Fruit fly (Drosophila melanogaster): ENCODE data around the gene Ir85a.
A peak's percentile ranks its signal among the peaks of the same experiment; 100 is the strongest.

Ir85a gene

DNA sequence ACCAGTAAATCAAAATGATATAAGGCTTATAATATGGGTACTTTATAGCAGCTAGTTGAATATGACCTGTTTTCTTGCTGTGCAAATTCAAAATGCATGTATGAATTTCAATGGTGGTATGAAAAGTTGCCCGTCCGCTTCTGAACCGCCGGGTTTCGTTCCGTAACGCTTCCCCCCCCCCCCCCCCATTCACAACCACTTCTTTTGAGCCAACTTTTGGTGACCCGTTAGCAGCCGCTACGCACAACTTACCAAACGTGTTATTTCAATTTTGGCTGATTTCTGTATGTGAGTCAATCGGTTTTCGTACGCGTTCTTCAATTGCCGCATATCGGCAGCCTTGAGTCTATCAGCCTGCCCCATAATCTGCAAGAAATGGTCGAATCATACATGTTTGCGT is 758 bp upstream of the Ir85a start:
- no peak for TF ChIP-seq rgr (GFP tag; optimal IDR thresholded peaks at IDR 0.05)
- TF ChIP-seq foxo (GFP tag; optimal IDR thresholded peaks at IDR 0.05): peak in 1 of 2 experiments; percentile 0

DNA sequence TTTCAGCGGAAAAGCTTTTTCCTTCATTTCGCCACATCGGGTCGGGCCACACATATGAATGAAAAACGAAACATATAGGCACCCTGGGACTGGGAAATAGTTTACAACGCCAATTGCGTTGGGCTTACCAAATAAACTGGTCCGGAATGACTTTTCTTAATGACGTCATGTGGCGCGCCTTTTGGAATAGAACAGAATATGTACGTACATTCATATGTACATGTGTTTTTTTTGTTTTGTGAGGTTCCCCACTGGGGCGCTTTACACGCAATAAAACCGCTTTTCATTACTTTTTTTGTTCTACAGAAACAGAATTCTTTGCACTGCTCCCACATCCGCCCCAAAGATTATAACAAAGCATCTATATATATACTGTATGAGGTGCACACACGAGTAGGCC is 3.8 kb downstream of the Ir85a start:
- TF ChIP-seq Myc (optimal IDR thresholded peaks at IDR 0.05): no peak
- no peak for TF ChIP-seq Rel (GFP tag; optimal IDR thresholded peaks at IDR 0.05)
- TF ChIP-seq Rel (tag; optimal IDR thresholded peaks at IDR 0.05): no peak
- no peak for TF ChIP-seq jim (GFP tag; optimal IDR thresholded peaks at IDR 0.05)
- no peak for TF ChIP-seq Hnf4 (GFP tag; optimal IDR thresholded peaks at IDR 0.05)
- no peak for TF ChIP-seq Sp1 (GFP tag; optimal IDR thresholded peaks at IDR 0.05)
- TF ChIP-seq dsf (GFP tag; optimal IDR thresholded peaks at IDR 0.05; ENCODE audit: borderline replicate concordance): no peak
- no peak for TF ChIP-seq h (GFP tag; optimal IDR thresholded peaks at IDR 0.05)
- TF ChIP-seq HLH106 (tag; optimal IDR thresholded peaks at IDR 0.05): no peak
- TF ChIP-seq Mio (GFP tag; optimal IDR thresholded peaks at IDR 0.05): no peak
- no peak for TF ChIP-seq CG32264 (GFP tag; optimal IDR thresholded peaks at IDR 0.05)
- no peak for TF ChIP-seq Jra (GFP tag; optimal IDR thresholded peaks at IDR 0.05)
- no peak for TF ChIP-seq pan (optimal IDR thresholded peaks at IDR 0.05)
- no peak for TF ChIP-seq tai (GFP tag; optimal IDR thresholded peaks at IDR 0.05)
- no peak for TF ChIP-seq Dfd (GFP tag; optimal IDR thresholded peaks at IDR 0.05)

DNA sequence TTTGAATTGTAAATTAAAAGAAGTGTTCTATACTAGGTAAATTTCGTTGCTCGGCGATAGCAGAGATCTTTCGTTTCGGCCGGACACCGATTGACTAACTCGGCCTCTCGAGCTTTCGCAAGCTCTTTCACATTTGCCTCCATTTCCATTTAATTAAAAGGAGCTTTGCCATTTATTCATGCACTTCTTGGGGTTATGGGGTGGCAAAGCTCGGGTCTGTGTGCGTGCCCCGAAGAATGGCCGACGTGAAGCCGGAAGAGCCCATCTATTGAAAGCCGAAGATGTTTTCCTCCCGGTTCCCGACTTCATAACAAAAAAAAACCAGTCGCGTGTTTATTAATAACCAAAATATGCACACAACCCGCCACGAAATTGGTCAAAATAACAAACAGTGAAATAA is 5.4 kb downstream of the Ir85a start:
- TF ChIP-seq CrebA (GFP tag; optimal IDR thresholded peaks at IDR 0.05; ENCODE audit: borderline replicate concordance): no peak
- TF ChIP-seq ey (GFP tag; optimal IDR thresholded peaks at IDR 0.05): no peak
- no peak for TF ChIP-seq Rel (GFP tag; optimal IDR thresholded peaks at IDR 0.05)
- TF ChIP-seq Rel (tag; optimal IDR thresholded peaks at IDR 0.05): no peak
- no peak for TF ChIP-seq N (GFP tag; optimal IDR thresholded peaks at IDR 0.05)
- TF ChIP-seq woc (GFP tag; optimal IDR thresholded peaks at IDR 0.05): no peak
- TF ChIP-seq OdsH (GFP tag; optimal IDR thresholded peaks at IDR 0.05): no peak
- no peak for TF ChIP-seq dsf (GFP tag; optimal IDR thresholded peaks at IDR 0.05; ENCODE audit: borderline replicate concordance)
- no peak for TF ChIP-seq foxo (GFP tag; optimal IDR thresholded peaks at IDR 0.05)
- TF ChIP-seq dmrt93B (GFP tag; optimal IDR thresholded peaks at IDR 0.05): no peak
- no peak for TF ChIP-seq Dif (GFP tag; optimal IDR thresholded peaks at IDR 0.05; ENCODE audit: partially characterized antibody)
- TF ChIP-seq lola (GFP tag; optimal IDR thresholded peaks at IDR 0.05): no peak
- no peak for TF ChIP-seq CG9705 (GFP tag; optimal IDR thresholded peaks at IDR 0.05)
- TF ChIP-seq Mio (GFP tag; optimal IDR thresholded peaks at IDR 0.05): no peak
- no peak for TF ChIP-seq sv (GFP tag; optimal IDR thresholded peaks at IDR 0.05)
- no peak for TF ChIP-seq HLH106 (tag; optimal IDR thresholded peaks at IDR 0.05)
- no peak for TF ChIP-seq psq (GFP tag; optimal IDR thresholded peaks at IDR 0.05)

DNA sequence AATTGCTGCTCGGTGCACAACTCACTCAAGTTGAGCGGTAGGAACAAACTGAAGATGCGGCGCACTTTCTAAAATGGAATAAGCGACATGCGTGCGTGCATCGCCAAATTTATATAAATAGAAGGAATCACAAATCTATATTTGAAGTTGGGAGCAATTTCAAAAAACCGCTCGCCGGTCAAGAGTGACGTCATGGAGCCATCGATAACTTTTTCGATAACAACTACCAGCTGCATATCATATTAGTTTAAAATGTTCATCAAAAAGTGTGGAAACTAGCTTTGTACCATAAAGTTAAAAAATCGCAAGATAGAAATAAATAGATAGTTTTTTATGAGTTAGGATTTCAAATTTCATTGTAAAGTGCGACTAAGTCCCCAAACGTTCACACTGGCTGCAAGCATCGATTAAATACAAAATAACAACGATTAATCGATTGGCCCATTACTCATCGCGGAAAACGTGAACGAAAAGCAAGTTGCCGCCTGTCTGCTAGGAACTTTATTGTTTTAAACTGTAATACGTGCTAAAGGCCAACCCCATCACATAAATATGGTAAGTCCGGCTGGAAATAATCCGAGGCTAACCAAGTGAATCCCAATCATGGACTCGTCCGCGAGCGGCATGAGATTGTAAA is 6.8 kb downstream of the Ir85a start, which contains the start of the genes Pif1A, Pif1B and CCT7:
Gene Pif1A (minus strand): TSS at position 51 of the 637 bp plus-strand sequence.
Gene Pif1B (minus strand): TSS at position 51 of the 637 bp plus-strand sequence.
Gene CCT7 (plus strand): TSS at position 439 of the 637 bp plus-strand sequence.
- TF ChIP-seq Rel (GFP tag; optimal IDR thresholded peaks at IDR 0.05) (no peak), Rel (tag; optimal IDR thresholded peaks at IDR 0.05) (peak; percentile 10), Vsx2 (GFP tag; optimal IDR thresholded peaks at IDR 0.05; ENCODE audit: partially characterized antibody) (no peak), HLH106 (tag; optimal IDR thresholded peaks at IDR 0.05) (peak; percentile 4), fru (GFP tag; optimal IDR thresholded peaks at IDR 0.05) (no peak), OdsH (GFP tag; optimal IDR thresholded peaks at IDR 0.05) (peak; percentile 5), CG32264 (GFP tag; optimal IDR thresholded peaks at IDR 0.05) (no peak), jim (GFP tag; optimal IDR thresholded peaks at IDR 0.05) (no peak), dsf (GFP tag; optimal IDR thresholded peaks at IDR 0.05; ENCODE audit: borderline replicate concordance) (peak; percentile 29), Myc (optimal IDR thresholded peaks at IDR 0.05) (peak; percentile 33), Jra (GFP tag; optimal IDR thresholded peaks at IDR 0.05) (peak; percentile 86), ey (GFP tag; optimal IDR thresholded peaks at IDR 0.05) (peak; percentile 21), Hnf4 (GFP tag; optimal IDR thresholded peaks at IDR 0.05) (peak; percentile 50), Sp1 (GFP tag; optimal IDR thresholded peaks at IDR 0.05) (peak; percentile 5), h (GFP tag; optimal IDR thresholded peaks at IDR 0.05) (peak; percentile 43), psq (GFP tag; optimal IDR thresholded peaks at IDR 0.05) (peak; percentile 29), br (GFP tag; optimal IDR thresholded peaks at IDR 0.05) (no peak), Hr78 (GFP tag; optimal IDR thresholded peaks at IDR 0.05) (no peak), dl (GFP tag; optimal IDR thresholded peaks at IDR 0.05; ENCODE audit: insufficient read depth in 1 of 2, partially characterized antibody in 2 of 2) (no peak), rgr (GFP tag; optimal IDR thresholded peaks at IDR 0.05) (peak; percentile 29)

Data from whole organism, wandering third instar larva.